Worm (Caenorhabditis elegans): ENCODE measurements around the gene R11A8.1.
A peak's percentile ranks its signal among the peaks of the same experiment; 100 is the strongest.

The R11A8.1 gene

ce11 chrIV:10357842-10358241, 870 bp upstream of the R11A8.1 start, which contains the start of gene gkow-1:
TSS of gene gkow-1 (plus strand) at chrIV:10358142.
- peak; percentile 45; the same call in 1 of the 2 replicates for TF ChIP-seq hmg-1.2 (GFP tag; IDR thresholded peaks at IDR 0.05)
- no peak for TF ChIP-seq Y67H2A.10 (GFP tag; conservative IDR thresholded peaks at IDR 0.05)

- TF ChIP-seq Y67H2A.10 (GFP tag; conservative IDR thresholded peaks at IDR 0.05), result no peak
- no peak for TF ChIP-seq ceh-91 (GFP tag; IDR thresholded peaks at IDR 0.05)
- no peak for TF ChIP-seq C17E4.6 (GFP tag; IDR thresholded peaks at IDR 0.05)
- no peak for TF ChIP-seq let-607 (tag; optimal IDR thresholded peaks at IDR 0.05)
- no peak for TF ChIP-seq K12H6.12 (tag; optimal IDR thresholded peaks at IDR 0.05)
- TF ChIP-seq unc-62 (GFP tag; optimal IDR thresholded peaks at IDR 0.05), result no peak
- no peak for TF ChIP-seq lsl-1 (GFP tag; optimal IDR thresholded peaks at IDR 0.05)
- no peak for TF ChIP-seq lsy-27 (tag; optimal IDR thresholded peaks at IDR 0.05; ENCODE audit: borderline replicate concordance, insufficient read depth)
- no peak for TF ChIP-seq madf-3 (GFP tag; IDR thresholded peaks at IDR 0.05)
- no peak for TF ChIP-seq egl-18 (GFP tag; IDR thresholded peaks at IDR 0.05)
- no peak for TF ChIP-seq B0261.1 (tag; optimal IDR thresholded peaks at IDR 0.05)
- TF ChIP-seq Y79H2A.3 (GFP tag; conservative IDR thresholded peaks at IDR 0.05), result no peak
- TF ChIP-seq lag-1 (GFP tag; IDR thresholded peaks at IDR 0.05), result no peak
- TF ChIP-seq dox-1 (GFP tag; IDR thresholded peaks at IDR 0.05), result no peak
- TF ChIP-seq tlf-1 (GFP tag; optimal IDR thresholded peaks at IDR 0.05), result no peak
- no peak for TF ChIP-seq dpl-1 (GFP tag; optimal IDR thresholded peaks at IDR 0.05)
- no peak for TF ChIP-seq cebp-1 (GFP tag; IDR thresholded peaks at IDR 0.05)
- no peak for TF ChIP-seq cebp-1 (tag; optimal IDR thresholded peaks at IDR 0.05)
- TF ChIP-seq die-1 (tag; optimal IDR thresholded peaks at IDR 0.05), result no peak
- TF ChIP-seq F49E8.2 (tag; optimal IDR thresholded peaks at IDR 0.05; ENCODE audit: insufficient read depth), result no peak
- no peak for TF ChIP-seq rpc-1 (optimal IDR thresholded peaks at IDR 0.05)
- no peak for TF ChIP-seq rpc-1 (tag; optimal IDR thresholded peaks at IDR 0.05)
Measured at ce11 chrIV:10352243-10352642, 4.7 kb downstream of the R11A8.1 start, which contains the start of gene Y43C5B.2. TSS of gene Y43C5B.2 (minus strand) at chrIV:10352343.

ce11 chrIV:10349871-10350640, 6.9 kb downstream of the R11A8.1 start, which contains the start of the genes unc-43 and Y43C5B.3:
TSS of gene unc-43 (minus strand) at chrIV:10350217.
TSS of gene Y43C5B.3 (plus strand) at chrIV:10350590.
- peak; percentile 68 for TF ChIP-seq nhr-80 (tag; optimal IDR thresholded peaks at IDR 0.05)
- no peak for TF ChIP-seq sea-2 (GFP tag; IDR thresholded peaks at IDR 0.05)

ce11 chrIV:10347528-10347927, 9.4 kb downstream of the R11A8.1 start:
- TF ChIP-seq xnd-1 (tag; optimal IDR thresholded peaks at IDR 0.05), result no peak
- TF ChIP-seq nfya-2 (GFP tag; IDR thresholded peaks at IDR 0.05), result no peak
- no peak for TF ChIP-seq ztf-3 (GFP tag; optimal IDR thresholded peaks at IDR 0.05)
- TF ChIP-seq ceh-79 (tag; optimal IDR thresholded peaks at IDR 0.05), result no peak

ce11 chrIV:10346948-10347347, 10.0 kb downstream of the R11A8.1 start:
- no peak for TF ChIP-seq hlh-26 (GFP tag; conservative IDR thresholded peaks at IDR 0.05)
- no peak for TF ChIP-seq hrde-1 (tag; optimal IDR thresholded peaks at IDR 0.05; ENCODE audit: borderline replicate concordance)
- TF ChIP-seq attf-6 (GFP tag; IDR thresholded peaks at IDR 0.05), result no peak
- no peak for TF ChIP-seq F10E7.11 (tag; optimal IDR thresholded peaks at IDR 0.05)
- no peak for TF ChIP-seq ceh-91 (GFP tag; IDR thresholded peaks at IDR 0.05)
- TF ChIP-seq ceh-79 (tag; optimal IDR thresholded peaks at IDR 0.05), result no peak
- TF ChIP-seq snpc-1.1 (tag; optimal IDR thresholded peaks at IDR 0.05; ENCODE audit: insufficient read depth), result no peak
- TF ChIP-seq ccch-3 (GFP tag; optimal IDR thresholded peaks at IDR 0.05), result no peak
- TF ChIP-seq ama-1 (optimal IDR thresholded peaks at IDR 0.05), result no peak
- TF ChIP-seq ama-1 (GFP tag; optimal IDR thresholded peaks at IDR 0.05), result no peak
- no peak for TF ChIP-seq B0035.1 (tag; optimal IDR thresholded peaks at IDR 0.05)
- TF ChIP-seq die-1 (tag; optimal IDR thresholded peaks at IDR 0.05), result no peak
- TF ChIP-seq unc-130 (GFP tag; optimal IDR thresholded peaks at IDR 0.05), result no peak
- TF ChIP-seq snpc-3.4 (tag; optimal IDR thresholded peaks at IDR 0.05), result no peak
